Worm (Caenorhabditis elegans): Measurements from ENCODE around the gene F08D12.4.

DNA sequence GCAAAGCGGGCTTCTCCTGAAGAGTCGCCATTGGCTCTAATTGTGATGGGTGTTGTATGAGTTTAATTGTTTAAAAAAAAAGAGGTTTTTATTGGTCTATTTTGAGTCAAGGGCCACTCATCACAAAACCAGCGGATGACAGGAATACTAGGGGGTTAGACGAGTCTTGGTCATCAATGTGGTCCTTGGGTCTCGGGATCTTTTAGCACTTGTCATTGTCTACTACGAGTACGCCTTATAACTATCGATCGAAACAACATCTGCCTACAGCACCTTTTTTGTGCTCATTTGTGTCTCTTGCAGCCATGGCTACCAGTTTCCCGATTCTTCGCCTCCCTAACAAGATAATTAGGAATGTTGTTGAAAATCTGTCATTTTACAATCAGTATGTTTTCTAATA, 13.3 kb upstream of the F08D12.4 start, which contains the start of gene fbxb-108:
- TF ChIP-seq ets-7 (tag; optimal IDR thresholded peaks at IDR 0.05) (no peak), sea-1 (GFP tag; conservative IDR thresholded peaks at IDR 0.05) (no peak), hmbx-1 (tag; optimal IDR thresholded peaks at IDR 0.05) (no peak), B0310.2 (tag; optimal IDR thresholded peaks at IDR 0.05) (no peak), hnd-1 (tag; optimal IDR thresholded peaks at IDR 0.05) (no peak), pes-1 (GFP tag; IDR thresholded peaks at IDR 0.05) (no peak), ama-1 (optimal IDR thresholded peaks at IDR 0.05) (no peak), tra-4 (tag; optimal IDR thresholded peaks at IDR 0.05) (no peak), tbx-37 (GFP tag; conservative IDR thresholded peaks at IDR 0.05) (no peak), scrt-1 (GFP tag; IDR thresholded peaks at IDR 0.05) (no peak), hmg-4 (GFP tag; optimal IDR thresholded peaks at IDR 0.05) (no peak), tbx-11 (GFP tag; IDR thresholded peaks at IDR 0.05) (no peak), ceh-36 (tag; optimal IDR thresholded peaks at IDR 0.05) (no peak)

Measured in whole organism, early embryonic.